Fruit fly (Drosophila melanogaster) Kc167 (cell line): ENCODE measurements around the gene drl.

ENCODE experiments used
- Myc ChIP-seq: fragments of >200 bp; optimal IDR thresholded peaks from 2 replicates; lab custom pipeline; 2017; ENCODE audit warnings: missing external identifiers
- Sin3A ChIP-seq: fragments of >200 bp; optimal IDR thresholded peaks from 2 replicates; lab custom pipeline; 2018; ENCODE audit warnings: missing external identifiers
- h ChIP-seq: fragments of >200 bp; optimal IDR thresholded peaks from 3 replicates; lab custom pipeline; 2018; ENCODE audit warnings: missing external identifiers
- insv ChIP-seq: fragments of >200 bp; optimal IDR thresholded peaks from 3 replicates; lab custom pipeline; 2018; ENCODE audit warnings: missing external identifiers
- psq ChIP-seq: fragments of >200 bp; optimal IDR thresholded peaks from 2 replicates; lab custom pipeline; 2017; ENCODE audit warnings: missing external identifiers
- ttk ChIP-seq: sonication (Bioruptor generic); optimal IDR thresholded peaks from 2 replicates; lab custom pipeline; 2017; ENCODE audit warnings: missing external identifiers

- TF ChIP-seq h = no peak
- TF ChIP-seq Myc = no peak
- no peak for TF ChIP-seq ttk (lab: Kevin White, UChicago)
- TF ChIP-seq psq = no peak
- no peak for TF ChIP-seq insv (lab: Kevin White, UChicago)
- TF ChIP-seq Sin3A = no peak
Measured at dm6 chr2L:19158679-19159551, 31.2 kb upstream of the drl start.
